Worm (Caenorhabditis elegans) whole organism, midembryonic: ENCODE measurements around the gene ifbp-1.

Experiments
- T22C8.4 ChIP-seq: fragments of 200-800 bp; sonication (Bioruptor generic); IDR thresholded peaks from 2 replicates; pipeline ENCODE4 v1.3.6; 2022; ENCODE audit warnings: missing genetic modification characterization, missing compliant biosample characterization
- cog-1 ChIP-seq: sonication (generic microtip); optimal IDR thresholded peaks from 2 replicates; lab custom pipeline; 2016; ENCODE audit warnings: missing genetic modification characterization, missing compliant biosample characterization
- flt-1 ChIP-seq: fragments of 200-800 bp; sonication (Bioruptor generic); IDR thresholded peaks from 2 replicates; pipeline ENCODE4 v1.3.6; 2022; ENCODE audit warnings: missing genetic modification characterization, missing compliant biosample characterization
- klf-2 ChIP-seq: fragments of 200-800 bp; sonication (Bioruptor generic); conservative IDR thresholded peaks from 2 replicates; pipeline ENCODE4 v1.3.6; 2022; ENCODE audit warnings: missing genetic modification reagents, missing genetic modification characterization, missing compliant biosample characterization
- med-1 ChIP-seq: sonication (generic microtip); optimal IDR thresholded peaks from 2 replicates; lab custom pipeline; 2017; ENCODE audit warnings: missing genetic modification characterization, mild to moderate bottlenecking, missing compliant biosample characterization, antibody characterized with exemption, missing genetic modification reagents; ENCODE audit not compliant: insufficient read depth
- ref-1 ChIP-seq: fragments of 200-800 bp; sonication (Bioruptor generic); conservative IDR thresholded peaks from 2 replicates; pipeline ENCODE4 v1.3.6; 2022; ENCODE audit warnings: missing genetic modification reagents, missing genetic modification characterization, missing compliant biosample characterization
- tab-1 ChIP-seq: fragments of 200-800 bp; sonication (Bioruptor generic); IDR thresholded peaks from 2 replicates; pipeline ENCODE4 v1.3.6; 2022; ENCODE audit warnings: missing genetic modification characterization, missing compliant biosample characterization
- ztf-23 ChIP-seq: fragments of 200-800 bp; sonication (Bioruptor generic); IDR thresholded peaks from 2 replicates; pipeline ENCODE4 v1.3.6; 2022; ENCODE audit warnings: missing genetic modification reagents, missing genetic modification characterization, missing compliant biosample characterization
- ztf-29 ChIP-seq: fragments of 200-800 bp; sonication (Bioruptor generic); IDR thresholded peaks from 2 replicates; pipeline ENCODE4 v1.3.6; 2022; ENCODE audit warnings: missing genetic modification reagents, missing genetic modification characterization, missing compliant biosample characterization

ifbp-1 gene

DNA sequence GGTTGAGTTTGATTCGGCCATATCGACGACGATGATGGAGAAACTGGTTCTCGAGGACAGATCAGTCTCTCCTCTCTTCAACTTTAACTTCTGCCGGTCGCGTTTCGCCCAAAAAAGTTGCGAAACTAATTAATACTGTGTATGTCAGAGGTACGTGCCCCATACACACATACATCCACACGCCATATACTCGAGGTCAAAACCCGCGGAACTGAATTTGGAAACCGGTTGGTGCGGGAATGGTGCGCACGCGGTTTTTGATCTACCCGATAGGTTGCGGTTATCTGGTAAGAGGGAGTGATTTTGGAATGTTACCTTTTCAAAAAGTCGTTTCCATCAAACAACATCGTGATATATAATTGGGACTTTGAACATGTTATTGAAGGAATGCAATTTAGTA is at the start of gene ifbp-1:
TSS of gene ifbp-1 (minus strand) at position 85 of the 400 bp plus-strand sequence.
- TF ChIP-seq tab-1 (GFP tag; lab: Robert Waterston, UW) (no peak), ztf-23 (GFP tag; lab: Robert Waterston, UW) (no peak), ztf-29 (GFP tag; lab: Robert Waterston, UW) (no peak), flt-1 (GFP tag; lab: Robert Waterston, UW) (no peak), T22C8.4 (GFP tag; lab: Robert Waterston, UW) (no peak)

DNA sequence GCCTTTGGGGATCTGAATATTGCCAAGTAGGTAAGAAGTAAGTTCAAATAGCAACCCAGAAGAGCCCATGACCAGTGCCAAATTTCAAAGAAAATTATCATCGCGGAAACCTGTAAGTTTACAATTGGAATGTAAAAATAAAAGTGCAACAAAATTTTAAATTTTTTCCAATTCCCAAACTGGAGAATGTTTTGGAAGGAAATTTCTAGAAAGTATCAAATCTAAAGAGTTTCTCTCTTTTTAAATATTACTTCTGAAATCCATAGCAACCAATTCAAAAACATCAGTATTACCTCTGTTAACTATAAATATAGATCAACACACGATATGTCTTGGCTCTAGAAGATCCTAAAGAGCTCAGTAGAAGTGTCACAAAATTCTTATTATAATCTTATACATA is 48.6 kb upstream of the ifbp-1 start, which contains the start of gene srd-19:
TSS of gene srd-19 (minus strand) at position 101 of the 400 bp plus-strand sequence.
- no peak for TF ChIP-seq tab-1 (GFP tag; lab: Robert Waterston, UW)
- no peak for TF ChIP-seq med-1 (GFP tag; lab: Kevin White, UChicago)
- no peak for TF ChIP-seq ztf-29 (GFP tag; lab: Robert Waterston, UW)
- TF ChIP-seq flt-1 (GFP tag; lab: Robert Waterston, UW) = no peak
- no peak for TF ChIP-seq T22C8.4 (GFP tag; lab: Robert Waterston, UW)
- TF ChIP-seq klf-2 (GFP tag; lab: Robert Waterston, UW) = no peak
- TF ChIP-seq ref-1 = no peak
- TF ChIP-seq cog-1 (tag; lab: Kevin White, UChicago) = no peak
- no peak for TF ChIP-seq ztf-23 (GFP tag; lab: Robert Waterston, UW)

DNA sequence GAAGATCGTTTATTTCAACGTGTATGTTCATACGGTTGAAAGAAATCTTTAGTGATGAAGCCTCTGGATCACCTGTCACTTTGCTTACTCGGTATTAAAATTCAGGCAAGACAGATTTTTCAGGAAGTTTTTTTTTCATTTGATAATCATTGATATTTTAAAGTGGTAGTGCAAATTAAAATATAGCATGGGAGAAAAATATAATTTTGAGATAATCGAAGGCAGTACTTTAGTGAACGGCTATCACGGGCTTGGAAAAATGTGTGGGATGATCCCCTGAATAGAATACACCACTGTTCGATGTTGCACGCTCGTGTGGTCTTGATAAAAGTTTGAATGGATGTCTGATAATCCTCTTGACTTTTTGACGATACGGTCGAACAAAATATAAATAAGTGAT is 47.3 kb upstream of the ifbp-1 start:
- TF ChIP-seq klf-2 (GFP tag; lab: Robert Waterston, UW) = no peak
- no peak for TF ChIP-seq med-1 (GFP tag; lab: Kevin White, UChicago)
- no peak for TF ChIP-seq cog-1 (tag; lab: Kevin White, UChicago)
- no peak for TF ChIP-seq flt-1 (GFP tag; lab: Robert Waterston, UW)
- TF ChIP-seq ref-1 = no peak
- no peak for TF ChIP-seq tab-1 (GFP tag; lab: Robert Waterston, UW)
- TF ChIP-seq ztf-29 (GFP tag; lab: Robert Waterston, UW) = no peak
- no peak for TF ChIP-seq ztf-23 (GFP tag; lab: Robert Waterston, UW)
- TF ChIP-seq T22C8.4 (GFP tag; lab: Robert Waterston, UW) = no peak

DNA sequence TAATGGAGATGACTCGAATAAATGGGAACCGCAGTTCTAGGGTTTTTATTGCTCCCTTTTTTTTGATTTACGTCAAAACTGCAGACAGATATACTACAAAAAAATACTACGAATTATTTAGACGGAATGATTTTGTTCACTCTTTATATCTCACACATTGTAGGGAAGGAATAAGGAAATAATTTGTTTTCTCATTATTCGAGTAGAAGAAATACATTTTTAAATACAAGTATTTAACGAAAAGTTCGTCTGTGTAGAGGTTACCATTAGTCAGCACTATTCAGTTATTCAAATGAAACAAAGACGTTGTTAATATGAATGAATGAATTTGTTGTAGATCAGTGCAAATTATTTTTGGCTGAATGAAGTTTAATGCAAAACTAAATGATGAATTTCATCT is 46.7 kb upstream of the ifbp-1 start, which contains the start of gene srd-18:
TSS of gene srd-18 (minus strand) at position 101 of the 400 bp plus-strand sequence.
- no peak for TF ChIP-seq ztf-23 (GFP tag; lab: Robert Waterston, UW)

DNA sequence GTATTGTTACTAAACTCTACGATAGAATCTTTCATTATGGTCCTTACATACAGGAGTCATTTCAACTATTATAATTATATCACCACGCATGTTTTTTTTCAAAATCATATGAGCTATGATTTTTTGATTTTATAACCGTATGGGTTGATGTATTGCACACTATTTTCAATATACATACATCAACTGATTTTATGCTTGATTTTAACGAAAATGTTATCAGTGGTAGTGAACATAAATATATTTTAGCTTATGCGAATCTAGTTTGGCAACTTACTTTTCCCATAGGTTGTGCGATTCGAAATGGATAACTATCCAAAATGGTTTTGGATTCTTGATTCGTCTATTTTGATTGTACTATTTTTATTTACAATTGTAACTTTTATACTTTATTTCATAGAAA is 43.5 kb upstream of the ifbp-1 start, which contains the start of gene srv-10:
TSS of gene srv-10 (plus strand) at position 301 of the 400 bp plus-strand sequence.
- TF ChIP-seq ztf-29 (GFP tag; lab: Robert Waterston, UW) (no peak), ztf-23 (GFP tag; lab: Robert Waterston, UW) (no peak), flt-1 (GFP tag; lab: Robert Waterston, UW) (no peak), ref-1 (no peak), T22C8.4 (GFP tag; lab: Robert Waterston, UW) (no peak), tab-1 (GFP tag; lab: Robert Waterston, UW) (no peak), med-1 (GFP tag; lab: Kevin White, UChicago) (no peak), cog-1 (tag; lab: Kevin White, UChicago) (no peak), klf-2 (GFP tag; lab: Robert Waterston, UW) (no peak)

DNA sequence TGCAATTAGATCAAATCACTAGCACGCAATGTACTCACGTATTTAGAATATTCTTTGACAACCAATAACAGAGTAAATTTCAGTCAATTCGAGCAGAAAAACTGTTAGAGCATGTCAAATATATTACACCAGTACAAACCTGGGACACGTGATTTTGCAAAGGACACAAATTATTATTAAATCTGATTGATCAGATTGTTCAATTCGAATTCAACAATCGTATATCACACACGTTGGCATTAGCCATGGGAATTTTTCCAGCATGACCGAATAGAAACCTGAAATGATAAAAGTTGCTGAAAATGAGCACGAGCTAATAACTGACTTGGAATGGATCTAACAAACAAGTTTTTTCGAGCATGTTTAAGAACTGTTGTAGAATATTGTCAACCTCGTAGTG is 43.0 kb upstream of the ifbp-1 start, which contains the start of gene srv-9:
TSS of gene srv-9 (minus strand) at position 101 of the 400 bp plus-strand sequence.
- TF ChIP-seq ref-1 = no peak

DNA sequence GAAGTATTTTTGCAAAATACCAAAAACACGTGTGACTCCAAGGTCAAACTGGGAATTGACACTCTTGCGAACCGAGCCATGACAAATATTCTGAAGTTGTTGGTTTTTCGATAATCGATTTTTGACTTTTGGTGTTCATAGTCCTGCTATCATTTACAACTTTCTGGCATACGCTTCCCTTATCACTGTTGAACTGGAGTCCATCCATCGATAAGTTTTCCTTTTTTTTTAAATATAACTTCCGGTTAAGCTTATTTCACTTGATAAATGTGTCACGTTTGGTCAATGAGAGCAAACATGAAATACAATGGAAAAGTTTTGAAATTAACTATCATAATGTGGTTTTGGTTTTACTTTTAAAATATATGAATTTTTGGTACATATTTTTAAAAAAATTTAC is 41.6 kb upstream of the ifbp-1 start:
- TF ChIP-seq T22C8.4 (GFP tag; lab: Robert Waterston, UW) = no peak
- TF ChIP-seq ztf-23 (GFP tag; lab: Robert Waterston, UW) = no peak
- TF ChIP-seq tab-1 (GFP tag; lab: Robert Waterston, UW) = no peak
- TF ChIP-seq ztf-29 (GFP tag; lab: Robert Waterston, UW) = no peak
- no peak for TF ChIP-seq flt-1 (GFP tag; lab: Robert Waterston, UW)
- no peak for TF ChIP-seq ref-1
- TF ChIP-seq med-1 (GFP tag; lab: Kevin White, UChicago) = no peak
- no peak for TF ChIP-seq cog-1 (tag; lab: Kevin White, UChicago)
- TF ChIP-seq klf-2 (GFP tag; lab: Robert Waterston, UW) = no peak

DNA sequence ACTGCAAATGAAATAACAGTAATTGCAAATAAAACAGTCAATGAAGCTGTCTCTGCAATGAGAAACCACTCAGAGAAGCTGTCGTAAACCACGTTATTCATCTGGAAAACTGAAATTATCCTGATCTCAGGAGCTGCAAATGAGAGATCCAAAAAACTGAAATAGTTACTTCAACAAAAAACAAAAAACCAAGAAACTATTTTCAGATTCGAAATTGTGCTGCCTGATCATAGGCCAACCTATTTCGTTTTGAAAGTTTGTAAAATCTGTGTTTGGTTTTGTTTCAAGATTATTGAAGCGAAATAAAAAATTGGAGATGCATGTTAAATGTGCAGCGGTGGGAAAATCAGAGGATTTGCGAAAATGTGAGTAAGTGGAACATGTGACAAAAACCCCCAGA is 40.6 kb upstream of the ifbp-1 start, which contains the start of gene srv-8:
TSS of gene srv-8 (minus strand) at position 101 of the 400 bp plus-strand sequence.
- TF ChIP-seq ztf-23 (GFP tag; lab: Robert Waterston, UW) (no peak), cog-1 (tag; lab: Kevin White, UChicago) (no peak), med-1 (GFP tag; lab: Kevin White, UChicago) (no peak), ref-1 (no peak)

DNA sequence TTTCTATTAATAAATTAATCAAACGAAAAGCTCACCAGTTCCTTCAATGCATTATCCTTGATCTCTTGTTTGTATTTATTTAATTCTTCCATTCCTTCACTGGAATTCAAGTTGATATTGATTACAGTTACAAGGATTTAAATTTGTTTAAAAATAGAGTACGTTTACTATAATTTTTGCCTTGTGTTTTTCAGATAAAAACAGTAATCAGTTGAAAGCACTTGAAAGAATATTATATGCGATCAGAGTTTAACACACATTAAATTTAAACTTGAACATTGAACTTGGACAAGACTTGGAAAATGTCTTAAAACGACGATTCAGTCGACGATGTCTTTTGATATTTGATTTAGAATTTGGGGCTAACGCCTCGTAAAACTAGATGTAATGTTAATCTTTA is 37.5 kb upstream of the ifbp-1 start, which contains the start of gene F53F1.6:
TSS of gene F53F1.6 (minus strand) at position 101 of the 400 bp plus-strand sequence.
- TF ChIP-seq flt-1 (GFP tag; lab: Robert Waterston, UW) (no peak), ref-1 (no peak), cog-1 (tag; lab: Kevin White, UChicago) (no peak), klf-2 (GFP tag; lab: Robert Waterston, UW) (no peak), tab-1 (GFP tag; lab: Robert Waterston, UW) (no peak), med-1 (GFP tag; lab: Kevin White, UChicago) (no peak), T22C8.4 (GFP tag; lab: Robert Waterston, UW) (no peak), ztf-29 (GFP tag; lab: Robert Waterston, UW) (no peak), ztf-23 (GFP tag; lab: Robert Waterston, UW) (no peak)

DNA sequence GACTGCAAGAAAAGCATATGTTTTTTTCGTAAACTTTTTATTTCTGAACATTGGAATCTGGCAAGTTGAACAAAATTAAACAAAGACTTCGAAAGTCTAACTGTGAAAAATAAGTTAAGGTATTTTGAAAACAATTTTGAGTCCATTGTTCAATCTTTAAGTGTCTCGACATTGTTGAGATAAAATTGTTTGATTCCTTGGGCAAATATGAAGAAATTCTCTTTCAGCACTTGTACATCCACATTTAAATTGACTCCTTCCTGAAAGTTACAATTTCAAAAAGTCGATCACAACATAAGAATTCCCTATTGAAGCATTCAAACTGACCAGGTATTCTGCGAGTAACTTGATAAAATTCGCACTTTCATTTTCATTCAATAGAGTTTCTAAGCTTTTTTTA is 36.0 kb upstream of the ifbp-1 start:
- TF ChIP-seq cog-1 (tag; lab: Kevin White, UChicago) = no peak
- TF ChIP-seq T22C8.4 (GFP tag; lab: Robert Waterston, UW) = no peak
- no peak for TF ChIP-seq klf-2 (GFP tag; lab: Robert Waterston, UW)
- no peak for TF ChIP-seq ref-1
- no peak for TF ChIP-seq ztf-23 (GFP tag; lab: Robert Waterston, UW)
- no peak for TF ChIP-seq flt-1 (GFP tag; lab: Robert Waterston, UW)
- TF ChIP-seq tab-1 (GFP tag; lab: Robert Waterston, UW) = no peak
- TF ChIP-seq ztf-29 (GFP tag; lab: Robert Waterston, UW) = no peak
- TF ChIP-seq med-1 (GFP tag; lab: Kevin White, UChicago) = no peak
